Worm (Caenorhabditis elegans) whole organism, early embryonic: ENCODE data around the gene C03C10.2.

Experiments used
- ceh-13 ChIP-seq: fragments of 200-800 bp; sonication (Bioruptor generic); optimal IDR thresholded peaks from 2 replicates; lab custom pipeline; 2018; ENCODE audit warnings: mild to moderate bottlenecking, missing genetic modification characterization, missing compliant biosample characterization
- ceh-36 ChIP-seq: sonication (generic microtip); optimal IDR thresholded peaks from 2 replicates; lab custom pipeline; 2016; ENCODE audit warnings: missing genetic modification characterization, inconsistent platforms, missing compliant biosample characterization
- hmbx-1 ChIP-seq: sonication (generic microtip); optimal IDR thresholded peaks from 2 replicates; lab custom pipeline; 2016; ENCODE audit warnings: mild to moderate bottlenecking, missing genetic modification characterization, missing compliant biosample characterization
- hmg-4 ChIP-seq: fragments of 200-800 bp; sonication (Bioruptor generic); optimal IDR thresholded peaks from 2 replicates; lab custom pipeline; 2018; ENCODE audit warnings: mild to moderate bottlenecking, missing genetic modification characterization, missing compliant biosample characterization
- pes-1 ChIP-seq: fragments of 200-800 bp; sonication (Bioruptor generic); IDR thresholded peaks from 2 replicates; pipeline ENCODE4 v1.3.6; 2022; ENCODE audit warnings: missing genetic modification reagents, missing genetic modification characterization, missing compliant biosample characterization
- scrt-1 ChIP-seq: fragments of 200-800 bp; sonication (Bioruptor generic); IDR thresholded peaks from 2 replicates; pipeline ENCODE4 v1.3.6; 2022; ENCODE audit warnings: missing genetic modification characterization, missing compliant biosample characterization
- tbx-37 ChIP-seq: fragments of 200-800 bp; sonication (Bioruptor generic); conservative IDR thresholded peaks from 2 replicates; pipeline ENCODE4 v1.3.6; 2022; ENCODE audit warnings: missing genetic modification reagents, missing genetic modification characterization, missing compliant biosample characterization

- TF ChIP-seq tbx-37 (GFP tag; lab: Robert Waterston, UW) = no peak
- no peak for TF ChIP-seq pes-1
- TF ChIP-seq ceh-13 (GFP tag; lab: Kevin White, UChicago) = no peak
- no peak for TF ChIP-seq hmg-4 (GFP tag; lab: Kevin White, UChicago)
- no peak for TF ChIP-seq hmbx-1 (tag; lab: Kevin White, UChicago)
- no peak for TF ChIP-seq ceh-36 (tag; lab: Kevin White, UChicago)
- TF ChIP-seq scrt-1 = no peak
Measured at ce11 chrIII:4107227-4107626, 16.4 kb downstream of the C03C10.2 start.
